Worm (Caenorhabditis elegans) whole organism, dauer: ENCODE measurements around the gene R03H10.7.
"Not testable (repeated sequence)": the region's sequence is repeated elsewhere in the genome, so short reads cannot be mapped to it uniquely, and the experiment has no call there.

ENCODE experiments used
- unc-62 ChIP-seq: sonication (generic microtip); optimal IDR thresholded peaks from 2 replicates; lab custom pipeline; 2017; ENCODE audit warnings: missing biosample characterization, missing genetic modification reagents, missing genetic modification characterization

Gene R03H10.7

ce11 chrII:4170508-4170907, 8.2 kb downstream of the R03H10.7 start, which contains the start of gene R03H10.5:
TSS of gene R03H10.5 (minus strand) at chrII:4170608.
- no peak for TF ChIP-seq unc-62 (GFP tag; lab: Kevin White, UChicago)

- TF ChIP-seq unc-62 (GFP tag; lab: Kevin White, UChicago) = not testable (repeated sequence)
Observed at ce11 chrII:4168404-4168803, 10.3 kb downstream of the R03H10.7 start, which contains the start of gene R03H10.4. TSS of gene R03H10.4 (minus strand) at chrII:4168504.

DNA sequence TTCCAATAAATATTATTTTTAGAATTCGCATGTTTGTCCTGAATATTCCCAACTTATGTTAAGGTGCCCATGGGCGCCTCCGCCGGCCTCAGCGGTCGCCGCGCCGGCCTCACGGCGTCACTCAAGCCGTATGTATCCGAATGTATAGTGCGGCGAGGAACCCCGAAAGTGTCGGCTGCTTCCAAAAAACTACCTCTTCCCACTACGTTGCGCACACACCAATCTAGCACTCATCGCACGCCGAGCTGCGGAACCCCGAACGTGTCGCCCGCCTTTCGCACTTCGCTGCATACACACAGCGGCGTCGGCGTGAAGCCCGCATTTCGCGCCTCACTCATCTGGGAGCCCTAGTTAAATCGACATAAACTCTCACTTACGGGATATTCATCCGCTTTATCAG, 10.9 kb downstream of the R03H10.7 start:
- no peak for TF ChIP-seq unc-62 (GFP tag; lab: Kevin White, UChicago)

DNA sequence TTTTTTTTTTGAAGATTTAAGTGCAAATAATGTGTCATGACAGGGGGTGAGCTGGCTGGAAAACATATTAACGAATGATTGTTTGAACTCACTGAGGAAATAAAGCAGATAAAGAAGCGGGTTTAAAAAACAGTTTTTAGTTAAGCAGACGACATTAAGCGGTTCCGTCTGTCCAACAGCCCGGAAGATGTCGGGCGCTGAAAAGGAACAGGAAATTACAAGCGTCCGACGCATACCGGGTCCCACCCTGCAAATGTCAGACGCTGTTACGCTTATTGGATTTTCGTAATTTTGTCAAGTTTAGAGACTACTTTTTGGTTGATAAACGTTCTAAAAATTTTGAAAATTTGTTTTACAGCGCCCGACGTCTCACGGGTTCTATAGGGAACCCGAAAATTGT, 19.2 kb downstream of the R03H10.7 start:
- no peak for TF ChIP-seq unc-62 (GFP tag; lab: Kevin White, UChicago)

- no peak for TF ChIP-seq unc-62 (GFP tag; lab: Kevin White, UChicago)
Observed at ce11 chrII:4157817-4158216, 20.9 kb downstream of the R03H10.7 start.

ce11 chrII:4155112-4155823, 23.5 kb downstream of the R03H10.7 start, which contains the start of gene R03H10.2:
TSS of gene R03H10.2 (plus strand) at chrII:4155773.
- no peak for TF ChIP-seq unc-62 (GFP tag; lab: Kevin White, UChicago)

ce11 chrII:4152864-4153263, 25.9 kb downstream of the R03H10.7 start:
- no peak for TF ChIP-seq unc-62 (GFP tag; lab: Kevin White, UChicago)

ce11 chrII:4151499-4152132, 27.1 kb downstream of the R03H10.7 start:
- TF ChIP-seq unc-62 (GFP tag; lab: Kevin White, UChicago) = no peak

DNA sequence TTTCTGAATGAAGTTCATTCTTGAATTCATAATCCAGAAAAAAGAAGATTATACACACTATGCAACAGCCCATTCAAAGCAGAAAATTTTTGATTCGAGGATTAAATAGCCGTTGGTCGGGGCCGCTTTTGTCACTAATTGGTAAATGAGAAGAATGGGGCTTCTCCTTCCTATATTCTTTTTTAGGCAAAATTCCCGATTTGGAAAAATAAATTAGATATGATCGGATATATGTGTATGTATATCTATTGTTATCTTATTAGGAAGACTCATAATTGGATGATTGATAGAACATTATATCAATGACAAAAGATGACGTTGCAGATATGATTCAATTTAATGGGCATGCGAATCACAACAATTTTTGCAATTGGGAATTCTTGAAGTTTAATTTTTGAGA, 28.5 kb downstream of the R03H10.7 start:
- no peak for TF ChIP-seq unc-62 (GFP tag; lab: Kevin White, UChicago)

- no peak for TF ChIP-seq unc-62 (GFP tag; lab: Kevin White, UChicago)
Observed at ce11 chrII:4146039-4146438, 32.7 kb downstream of the R03H10.7 start, which contains the start of gene F56D3.1. TSS of gene F56D3.1 (plus strand) at chrII:4146339.

DNA sequence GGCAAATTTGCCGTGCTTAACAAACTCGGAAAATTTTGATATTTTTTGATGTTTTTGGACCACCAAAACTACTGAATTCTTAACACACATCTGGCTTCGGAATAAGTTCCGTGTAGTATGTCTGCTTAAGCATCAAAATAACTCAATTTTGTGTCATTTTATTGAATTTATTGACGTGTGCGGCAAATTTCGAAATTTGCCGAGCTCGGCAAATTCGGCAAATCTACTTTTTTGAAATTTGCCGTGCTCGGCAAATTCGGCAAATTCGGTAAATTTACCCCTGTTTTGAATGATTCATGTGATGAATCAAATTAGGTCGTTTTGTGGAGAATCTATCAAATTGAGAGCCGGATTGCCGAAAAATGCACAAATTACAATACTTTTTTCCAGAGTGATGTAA, 43.5 kb downstream of the R03H10.7 start, which contains the start of gene ast-1:
Gene ast-1, minus strand, starts transcription at position 101 of the 400 bp plus-strand sequence.
- TF ChIP-seq unc-62 (GFP tag; lab: Kevin White, UChicago) = not testable (repeated sequence)

- no peak for TF ChIP-seq unc-62 (GFP tag; lab: Kevin White, UChicago)
Observed at ce11 chrII:4134688-4135087, 44.0 kb downstream of the R03H10.7 start.

ce11 chrII:4133332-4133731, 45.4 kb downstream of the R03H10.7 start:
- TF ChIP-seq unc-62 (GFP tag; lab: Kevin White, UChicago) = no peak

ce11 chrII:4129450-4129849, 49.3 kb downstream of the R03H10.7 start:
- TF ChIP-seq unc-62 (GFP tag; lab: Kevin White, UChicago) = no peak
